Fruit fly (Drosophila melanogaster) whole organism: ENCODE data around the gene CG34331.

Source experiments
- CG8478 ChIP-seq: fragments of >200 bp; optimal IDR thresholded peaks from 2 replicates; lab custom pipeline; 2018; ENCODE audit warnings: inconsistent platforms
- Dll ChIP-seq: fragments of >200 bp; optimal IDR thresholded peaks from 2 replicates; lab custom pipeline; 2017
- pan ChIP-seq: fragments of >200 bp; optimal IDR thresholded peaks from 2 replicates; lab custom pipeline; 2017
- usp ChIP-seq: fragments of >200 bp; optimal IDR thresholded peaks from 2 replicates; lab custom pipeline; 2017; ENCODE audit warnings: missing biosample characterization, missing genetic modification characterization, mixed read lengths

DNA sequence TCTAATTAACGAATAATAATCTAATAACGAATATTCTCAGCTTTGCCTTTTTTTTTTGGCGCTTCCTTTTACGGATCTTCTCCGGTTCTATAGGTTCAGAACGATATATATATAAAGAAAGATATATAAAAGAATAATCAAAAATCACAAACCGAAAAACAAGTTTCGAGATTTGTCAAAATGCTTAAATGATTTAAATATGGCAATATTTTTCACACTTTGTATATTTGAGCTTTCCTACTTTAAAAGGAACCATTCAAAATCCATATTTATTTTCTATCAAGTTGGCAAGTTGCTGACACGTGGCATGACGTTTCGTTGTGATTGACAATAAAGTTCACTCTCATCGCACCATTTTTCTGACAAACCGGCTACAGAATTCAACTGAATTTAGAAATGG is 18.5 kb downstream of the CG34331 start, which contains the start of gene CG34332:
- TF ChIP-seq Dll (lab: Kevin White, UChicago) (no peak), usp (GFP tag; lab: Kevin White, UChicago) (no peak), CG8478 (no peak), pan (lab: Kevin White, UChicago) (no peak)
